Worm (Caenorhabditis elegans): Measurements from ENCODE around the gene srsx-10.

The srsx-10 gene

DNA sequence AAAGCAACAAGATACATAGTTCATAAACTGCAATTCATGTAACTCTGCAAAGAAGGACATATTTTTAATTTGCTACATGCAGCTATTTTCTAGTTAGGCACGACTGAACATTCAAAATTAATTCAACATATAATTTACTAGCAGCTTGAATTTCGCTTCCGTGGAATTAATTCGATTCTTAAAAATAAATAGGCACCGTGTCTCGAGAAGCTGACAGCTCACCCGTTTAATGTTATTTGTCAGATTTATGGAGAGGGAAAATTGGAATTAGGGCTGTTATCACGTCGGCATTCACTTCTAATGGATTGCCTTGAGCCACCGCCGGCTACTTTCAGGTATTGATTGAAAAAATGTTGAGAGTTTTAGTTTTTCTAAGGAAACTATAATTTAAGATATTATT, 48.2 kb downstream of the srsx-10 start, which contains the start of gene srh-21:
Gene srh-21 (plus strand): TSS at position 301 of the 400 bp plus-strand sequence.
- TF ChIP-seq F13H6.1 (tag; optimal IDR thresholded peaks at IDR 0.05), result no peak
- TF ChIP-seq hlh-30 (tag; optimal IDR thresholded peaks at IDR 0.05; ENCODE audit: insufficient read depth), result no peak
- no peak for TF ChIP-seq lim-6 (tag; optimal IDR thresholded peaks at IDR 0.05)
- no peak for TF ChIP-seq ceh-18 (tag; optimal IDR thresholded peaks at IDR 0.05)
- TF ChIP-seq ceh-19 (GFP tag; optimal IDR thresholded peaks at IDR 0.05), result no peak
- no peak for TF ChIP-seq ceh-6 (GFP tag; optimal IDR thresholded peaks at IDR 0.05)
- no peak for TF ChIP-seq nhr-11 (tag; optimal IDR thresholded peaks at IDR 0.05)
- TF ChIP-seq fax-1 (tag; optimal IDR thresholded peaks at IDR 0.05), result no peak
- TF ChIP-seq ceh-24 (tag; optimal IDR thresholded peaks at IDR 0.05), result no peak
- TF ChIP-seq ceh-34 (tag; optimal IDR thresholded peaks at IDR 0.05), result no peak
- no peak for TF ChIP-seq unc-3 (GFP tag; conservative IDR thresholded peaks at IDR 0.05)
- TF ChIP-seq unc-3 (tag; optimal IDR thresholded peaks at IDR 0.05), result no peak
- TF ChIP-seq T23F11.4 (GFP tag; optimal IDR thresholded peaks at IDR 0.05), result no peak
- TF ChIP-seq ceh-22 (tag; optimal IDR thresholded peaks at IDR 0.05), result no peak
- TF ChIP-seq ceh-2 (tag; optimal IDR thresholded peaks at IDR 0.05), result no peak
- TF ChIP-seq unc-55 (GFP tag; optimal IDR thresholded peaks at IDR 0.05), result no peak
- TF ChIP-seq sdc-2 (tag; optimal IDR thresholded peaks at IDR 0.05), result no peak
- no peak for TF ChIP-seq ets-4 (tag; optimal IDR thresholded peaks at IDR 0.05)

- TF ChIP-seq pha-4 (tag; optimal IDR thresholded peaks at IDR 0.05) (no peak), pag-3 (tag; optimal IDR thresholded peaks at IDR 0.05; ENCODE audit: borderline replicate concordance) (no peak), sdc-2 (tag; optimal IDR thresholded peaks at IDR 0.05) (no peak), che-1 (tag; optimal IDR thresholded peaks at IDR 0.05) (no peak), ahr-1 (tag; optimal IDR thresholded peaks at IDR 0.05) (no peak), dve-1 (tag; optimal IDR thresholded peaks at IDR 0.05) (no peak), ceh-34 (tag; optimal IDR thresholded peaks at IDR 0.05) (no peak), fkh-6 (tag; optimal IDR thresholded peaks at IDR 0.05) (no peak)
Measured at ce11 chrV:4924618-4925017, 50.0 kb downstream of the srsx-10 start, which contains the start of gene srh-20. srh-20 (plus strand) TSS chrV:4924918.
